Worm (Caenorhabditis elegans) whole organism, mixed stage, embryonic: ENCODE measurements around the gene srh-159.

Experiments used
- M03D4.4 ChIP-seq: sonication (generic microtip); optimal IDR thresholded peaks from 2 replicates; lab custom pipeline; 2017; ENCODE audit warnings: mild to moderate bottlenecking, missing genetic modification characterization, missing compliant biosample characterization
- blmp-1 ChIP-seq: fragments of 150-350 bp; optimal IDR thresholded peaks from 2 replicates; lab custom pipeline; 2014; ENCODE audit warnings: missing biosample characterization, missing genetic modification characterization
- ceh-39 ChIP-seq: fragments of 150-350 bp; optimal IDR thresholded peaks from 2 replicates; lab custom pipeline; 2014; ENCODE audit warnings: missing biosample characterization, missing genetic modification characterization
- ceh-83 ChIP-seq: fragments of 200-800 bp; sonication (Bioruptor generic); optimal IDR thresholded peaks from 2 replicates; lab custom pipeline; 2018; ENCODE audit warnings: mild to moderate bottlenecking, missing genetic modification characterization, missing compliant biosample characterization
- ces-1 ChIP-seq: fragments of 150-350 bp; optimal IDR thresholded peaks from 2 replicates; lab custom pipeline; 2014; ENCODE audit warnings: missing biosample characterization, missing genetic modification reagents, missing genetic modification characterization
- drap-1 ChIP-seq: fragments of 200-800 bp; sonication (Bioruptor generic); optimal IDR thresholded peaks from 3 replicates; lab custom pipeline; 2018; ENCODE audit warnings: mild to moderate bottlenecking, missing genetic modification characterization, missing compliant biosample characterization
- elt-1 ChIP-seq: sonication (generic microtip); optimal IDR thresholded peaks from 2 replicates; lab custom pipeline; 2017; ENCODE audit warnings: missing genetic modification characterization, mild to moderate bottlenecking, missing compliant biosample characterization, antibody characterized with exemption, moderate library complexity, borderline replicate concordance; ENCODE audit not compliant: insufficient read depth
- elt-3 ChIP-seq: fragments of 150-350 bp; optimal IDR thresholded peaks from 2 replicates; lab custom pipeline; 2014; ENCODE audit warnings: missing biosample characterization, missing genetic modification characterization
- flh-1 ChIP-seq: fragments of 200-800 bp; sonication (Bioruptor generic); optimal IDR thresholded peaks from 2 replicates; lab custom pipeline; 2018; ENCODE audit warnings: mild to moderate bottlenecking, missing genetic modification characterization, moderate library complexity, missing compliant biosample characterization
- hlh-1 ChIP-seq: fragments of 150-350 bp; optimal IDR thresholded peaks from 2 replicates; lab custom pipeline; 2014; ENCODE audit warnings: missing biosample characterization, missing genetic modification reagents, missing genetic modification characterization
- lin-13 ChIP-seq: fragments of 150-350 bp; optimal IDR thresholded peaks from 2 replicates; lab custom pipeline; 2014; ENCODE audit warnings: missing biosample characterization, missing genetic modification characterization
- lin-32 ChIP-seq: fragments of 200-800 bp; sonication (Bioruptor generic); optimal IDR thresholded peaks from 2 replicates; lab custom pipeline; 2018; ENCODE audit warnings: mild to moderate bottlenecking, missing genetic modification characterization, missing compliant biosample characterization
- lsy-2 ChIP-seq: fragments of 150-350 bp; optimal IDR thresholded peaks from 2 replicates; lab custom pipeline; 2014; ENCODE audit warnings: missing biosample characterization, missing genetic modification characterization
- mab-5 ChIP-seq: fragments of 150-350 bp; optimal IDR thresholded peaks from 2 replicates; lab custom pipeline; 2014; ENCODE audit warnings: missing biosample characterization, missing genetic modification characterization
- mep-1 ChIP-seq: fragments of 150-350 bp; optimal IDR thresholded peaks from 2 replicates; lab custom pipeline; 2017; ENCODE audit warnings: missing biosample characterization, missing genetic modification reagents, missing genetic modification characterization, inconsistent platforms
- mls-2 ChIP-seq: sonication (generic microtip); optimal IDR thresholded peaks from 2 replicates; lab custom pipeline; 2016; ENCODE audit warnings: mild to moderate bottlenecking, missing genetic modification characterization, moderate library complexity, missing compliant biosample characterization
- nhr-12 ChIP-seq: fragments of 150-350 bp; optimal IDR thresholded peaks from 2 replicates; lab custom pipeline; 2014; ENCODE audit warnings: missing biosample characterization, missing genetic modification characterization
- nhr-2 ChIP-seq: fragments of 150-350 bp; optimal IDR thresholded peaks from 2 replicates; lab custom pipeline; 2014; ENCODE audit warnings: missing biosample characterization, missing genetic modification characterization
- nhr-237 ChIP-seq: fragments of 150-350 bp; optimal IDR thresholded peaks from 2 replicates; lab custom pipeline; 2014; ENCODE audit warnings: missing biosample characterization, missing genetic modification characterization
- nhr-76 ChIP-seq: sonication (generic microtip); optimal IDR thresholded peaks from 2 replicates; lab custom pipeline; 2017; ENCODE audit warnings: missing biosample characterization, missing genetic modification characterization
- pha-4 ChIP-seq: fragments of 150-350 bp; optimal IDR thresholded peaks from 2 replicates; lab custom pipeline; 2018; ENCODE audit warnings: missing biosample characterization, missing genetic modification reagents, missing genetic modification characterization
- sem-2 ChIP-seq: fragments of 200-800 bp; sonication (Bioruptor generic); optimal IDR thresholded peaks from 2 replicates; lab custom pipeline; 2018; ENCODE audit warnings: mild to moderate bottlenecking, missing genetic modification characterization, missing compliant biosample characterization
- snpc-4 ChIP-seq: fragments of 150-350 bp; optimal IDR thresholded peaks from 2 replicates; lab custom pipeline; 2014; ENCODE audit warnings: missing biosample characterization, missing genetic modification characterization
- sptf-1 ChIP-seq: sonication (generic microtip); optimal IDR thresholded peaks from 2 replicates; lab custom pipeline; 2017; ENCODE audit warnings: mild to moderate bottlenecking, missing genetic modification characterization, moderate library complexity, missing compliant biosample characterization
- tbx-8 ChIP-seq: fragments of 200-800 bp; sonication (Bioruptor generic); optimal IDR thresholded peaks from 2 replicates; lab custom pipeline; 2018; ENCODE audit warnings: mild to moderate bottlenecking, missing genetic modification characterization, moderate library complexity, missing compliant biosample characterization
- unc-120 ChIP-seq: sonication (generic microtip); optimal IDR thresholded peaks from 2 replicates; lab custom pipeline; 2017; ENCODE audit warnings: missing genetic modification characterization, missing compliant biosample characterization; ENCODE audit not compliant: poor library complexity, severe bottlenecking
- unc-39 ChIP-seq: fragments of 150-350 bp; optimal IDR thresholded peaks from 2 replicates; lab custom pipeline; 2014; ENCODE audit warnings: missing biosample characterization, missing genetic modification characterization
- unc-62 ChIP-seq: fragments of 150-350 bp; optimal IDR thresholded peaks from 2 replicates; lab custom pipeline; 2014; ENCODE audit warnings: missing biosample characterization, missing genetic modification reagents, missing genetic modification characterization
- zip-8 ChIP-seq: fragments of 150-350 bp; optimal IDR thresholded peaks from 2 replicates; lab custom pipeline; 2014; ENCODE audit warnings: missing biosample characterization, missing genetic modification characterization
- ztf-11 ChIP-seq: fragments of 150-350 bp; optimal IDR thresholded peaks from 2 replicates; lab custom pipeline; 2014; ENCODE audit warnings: missing biosample characterization, missing genetic modification characterization

The srh-159 gene

ce11 chrV:17159430-17159924 lies 22.7 kb upstream of the srh-159 start, which contains the start of gene F40D4.12:
Gene F40D4.12 (plus strand): TSS chrV:17159874.
- TF ChIP-seq ceh-83 (GFP tag; lab: Kevin White, UChicago) (no peak), nhr-237 (tag; lab: Kevin White, UChicago) (no peak), elt-3 (tag; lab: Kevin White, UChicago) (no peak), unc-62 (no peak), tbx-8 (GFP tag; lab: Kevin White, UChicago) (no peak), unc-120 (tag; lab: Kevin White, UChicago) (no peak), sem-2 (no peak), mep-1 (tag; lab: Kevin White, UChicago) (no peak), lin-13 (tag; lab: Kevin White, UChicago) (no peak), elt-1 (tag; lab: Kevin White, UChicago) (no peak), drap-1 (no peak), unc-39 (tag; lab: Kevin White, UChicago) (no peak), ces-1 (no peak), nhr-76 (tag; lab: Kevin White, UChicago) (no peak), M03D4.4 (tag; lab: Kevin White, UChicago) (no peak)

- TF ChIP-seq unc-120 (tag; lab: Kevin White, UChicago) (no peak), flh-1 (GFP tag; lab: Kevin White, UChicago) (no peak), mls-2 (tag; lab: Kevin White, UChicago) (no peak), hlh-1 (no peak), nhr-12 (no peak), nhr-237 (tag; lab: Kevin White, UChicago) (no peak), blmp-1 (tag; lab: Kevin White, UChicago) (no peak)
Measured at ce11 chrV:17165409-17165808, 16.7 kb upstream of the srh-159 start, which contains the start of gene srh-102. Gene srh-102 (minus strand): TSS chrV:17165509.

ce11 chrV:17167457-17167856 lies 14.7 kb upstream of the srh-159 start, which contains the start of gene srz-66:
Gene srz-66 (minus strand): TSS chrV:17167557.
- no peak for TF ChIP-seq hlh-1
- TF ChIP-seq drap-1: no peak
- TF ChIP-seq pha-4 (tag; lab: Kevin White, UChicago): no peak
- TF ChIP-seq flh-1 (GFP tag; lab: Kevin White, UChicago): no peak
- TF ChIP-seq unc-120 (tag; lab: Kevin White, UChicago): no peak
- TF ChIP-seq mab-5: no peak
- no peak for TF ChIP-seq blmp-1 (tag; lab: Kevin White, UChicago)
- TF ChIP-seq ztf-11 (tag; lab: Kevin White, UChicago): no peak
- TF ChIP-seq nhr-237 (tag; lab: Kevin White, UChicago): no peak
- TF ChIP-seq mep-1 (tag; lab: Kevin White, UChicago): no peak
- no peak for TF ChIP-seq lin-32
- TF ChIP-seq ceh-83 (GFP tag; lab: Kevin White, UChicago): no peak

DNA sequence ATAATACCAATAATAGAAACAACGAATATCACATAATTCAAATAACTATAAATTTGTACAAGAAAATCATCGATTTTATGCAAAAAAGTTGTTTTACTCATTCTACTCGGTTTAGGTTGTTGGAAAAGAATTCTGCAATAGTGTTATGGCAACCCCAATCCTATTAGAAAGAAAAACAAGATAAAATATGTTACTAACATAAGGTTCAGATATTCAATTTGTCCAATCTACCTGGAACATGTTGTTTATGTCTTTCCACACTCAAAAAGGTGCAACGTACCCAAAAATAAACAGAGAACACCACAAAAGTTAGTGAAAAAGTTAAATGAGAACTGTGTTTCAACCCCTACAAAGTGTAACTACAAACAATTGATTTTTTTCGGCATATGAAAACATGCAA lies 11.3 kb upstream of the srh-159 start, which contains the start of gene srw-51:
Gene srw-51 (minus strand): TSS at position 101 of the 400 bp plus-strand sequence.
- no peak for TF ChIP-seq lsy-2 (tag; lab: Kevin White, UChicago)
- TF ChIP-seq sptf-1 (tag; lab: Kevin White, UChicago): no peak

DNA sequence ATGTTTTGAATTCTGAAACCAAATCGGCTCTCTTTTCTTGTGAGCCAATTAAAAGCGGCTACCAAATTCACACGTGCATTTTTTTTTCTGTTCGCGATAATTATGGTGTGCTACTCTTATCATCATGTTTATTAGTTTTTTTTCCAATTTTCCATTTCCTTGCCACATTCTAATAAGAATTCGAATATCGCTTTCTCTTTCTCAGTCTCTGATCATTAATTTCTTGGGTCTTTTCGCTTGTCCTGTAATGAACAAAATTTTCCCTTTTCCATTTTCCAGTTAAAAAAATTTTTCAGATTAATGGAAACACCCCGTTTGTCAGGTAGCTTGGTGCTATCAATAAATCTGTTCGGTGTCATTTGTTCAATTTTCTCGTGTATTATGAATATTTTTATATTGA lies 10.6 kb upstream of the srh-159 start, which contains the start of gene srbc-26:
Gene srbc-26 (plus strand): TSS at position 301 of the 400 bp plus-strand sequence.
- no peak for TF ChIP-seq lin-32
- TF ChIP-seq flh-1 (GFP tag; lab: Kevin White, UChicago): no peak
- TF ChIP-seq tbx-8 (GFP tag; lab: Kevin White, UChicago): no peak
- TF ChIP-seq nhr-2: no peak
- no peak for TF ChIP-seq nhr-237 (tag; lab: Kevin White, UChicago)

DNA sequence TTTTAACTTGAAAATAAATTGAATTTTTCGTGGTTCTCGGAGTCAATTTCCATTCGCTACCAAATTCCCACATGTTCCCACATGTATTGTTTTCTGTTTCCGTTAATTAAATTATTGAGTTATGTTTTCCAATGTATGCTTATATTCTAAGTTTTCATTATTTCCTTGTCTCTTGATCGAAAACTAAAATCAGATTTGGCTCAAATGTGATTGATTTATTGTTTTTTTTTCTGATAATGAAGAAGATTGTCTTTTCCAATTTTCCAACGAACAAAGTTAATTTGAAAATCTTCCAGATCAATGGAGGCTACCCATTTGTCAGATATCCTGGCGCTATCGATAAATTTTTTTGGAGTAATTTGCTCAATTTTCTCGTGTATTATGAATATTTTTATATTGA lies 8.4 kb upstream of the srh-159 start, which contains the start of gene srbc-25:
Gene srbc-25 (plus strand): TSS at position 301 of the 400 bp plus-strand sequence.
- no peak for TF ChIP-seq mab-5
- no peak for TF ChIP-seq ceh-83 (GFP tag; lab: Kevin White, UChicago)
- TF ChIP-seq ceh-39 (tag; lab: Kevin White, UChicago): no peak
- no peak for TF ChIP-seq flh-1 (GFP tag; lab: Kevin White, UChicago)
- TF ChIP-seq snpc-4 (tag; lab: Kevin White, UChicago): no peak
- TF ChIP-seq M03D4.4 (tag; lab: Kevin White, UChicago): no peak
- TF ChIP-seq sem-2: no peak
- TF ChIP-seq lsy-2 (tag; lab: Kevin White, UChicago): no peak
- TF ChIP-seq zip-8 (tag; lab: Kevin White, UChicago): no peak
- TF ChIP-seq elt-3 (tag; lab: Kevin White, UChicago): no peak
- no peak for TF ChIP-seq elt-1 (tag; lab: Kevin White, UChicago)
- TF ChIP-seq sptf-1 (tag; lab: Kevin White, UChicago): no peak
- no peak for TF ChIP-seq nhr-76 (tag; lab: Kevin White, UChicago)
